Worm (Caenorhabditis elegans) whole organism, early embryonic: ENCODE data around the gene BE0003N10.6.
A peak's percentile ranks its signal among the peaks of the same experiment; 100 is the strongest.

Experiments
- B0310.2 ChIP-seq: sonication (generic microtip); optimal IDR thresholded peaks from 2 replicates; lab custom pipeline; 2016; ENCODE audit warnings: mild to moderate bottlenecking, missing genetic modification characterization, missing compliant biosample characterization
- F13C5.2 ChIP-seq: sonication (generic microtip); optimal IDR thresholded peaks from 2 replicates; lab custom pipeline; 2017; ENCODE audit warnings: mild to moderate bottlenecking, missing genetic modification characterization, inconsistent platforms, missing compliant biosample characterization
- aly-1 ChIP-seq: sonication (generic microtip); optimal IDR thresholded peaks from 2 replicates; lab custom pipeline; 2016; ENCODE audit warnings: missing genetic modification characterization, missing compliant biosample characterization
- ama-1 ChIP-seq: fragments of 150-350 bp; optimal IDR thresholded peaks from 2 replicates; lab custom pipeline; 2014
- ceh-13 ChIP-seq: fragments of 200-800 bp; sonication (Bioruptor generic); optimal IDR thresholded peaks from 2 replicates; lab custom pipeline; 2018; ENCODE audit warnings: mild to moderate bottlenecking, missing genetic modification characterization, missing compliant biosample characterization
- ceh-36 ChIP-seq: sonication (generic microtip); optimal IDR thresholded peaks from 2 replicates; lab custom pipeline; 2016; ENCODE audit warnings: missing genetic modification characterization, inconsistent platforms, missing compliant biosample characterization
- ets-7 ChIP-seq: sonication (generic microtip); optimal IDR thresholded peaks from 2 replicates; lab custom pipeline; 2016; ENCODE audit warnings: missing genotype, missing genetic modification characterization, missing compliant biosample characterization
- flt-1 ChIP-seq: fragments of 200-800 bp; sonication (Bioruptor generic); IDR thresholded peaks from 2 replicates; pipeline ENCODE4 v1.3.6; 2022; ENCODE audit warnings: missing genetic modification characterization, missing compliant biosample characterization
- hmbx-1 ChIP-seq: sonication (generic microtip); optimal IDR thresholded peaks from 2 replicates; lab custom pipeline; 2016; ENCODE audit warnings: mild to moderate bottlenecking, missing genetic modification characterization, missing compliant biosample characterization
- hmg-4 ChIP-seq: fragments of 200-800 bp; sonication (Bioruptor generic); optimal IDR thresholded peaks from 2 replicates; lab custom pipeline; 2018; ENCODE audit warnings: mild to moderate bottlenecking, missing genetic modification characterization, missing compliant biosample characterization
- hnd-1 ChIP-seq: sonication (generic microtip); optimal IDR thresholded peaks from 2 replicates; lab custom pipeline; 2016; ENCODE audit warnings: missing genetic modification characterization, missing compliant biosample characterization
- pes-1 ChIP-seq: fragments of 200-800 bp; sonication (Bioruptor generic); IDR thresholded peaks from 2 replicates; pipeline ENCODE4 v1.3.6; 2022; ENCODE audit warnings: missing genetic modification reagents, missing genetic modification characterization, missing compliant biosample characterization
- scrt-1 ChIP-seq: fragments of 200-800 bp; sonication (Bioruptor generic); IDR thresholded peaks from 2 replicates; pipeline ENCODE4 v1.3.6; 2022; ENCODE audit warnings: missing genetic modification characterization, missing compliant biosample characterization
- sea-1 ChIP-seq: fragments of 200-800 bp; sonication (Bioruptor generic); conservative IDR thresholded peaks from 2 replicates; pipeline ENCODE4 v1.3.6; 2022; ENCODE audit warnings: missing genetic modification characterization, missing compliant biosample characterization
- tbx-11 ChIP-seq: fragments of 200-800 bp; sonication (Bioruptor generic); IDR thresholded peaks from 2 replicates; pipeline ENCODE4 v1.3.6; 2022; ENCODE audit warnings: missing genetic modification characterization, missing compliant biosample characterization
- tbx-37 ChIP-seq: fragments of 200-800 bp; sonication (Bioruptor generic); conservative IDR thresholded peaks from 2 replicates; pipeline ENCODE4 v1.3.6; 2022; ENCODE audit warnings: missing genetic modification reagents, missing genetic modification characterization, missing compliant biosample characterization
- tra-4 ChIP-seq: sonication (generic microtip); optimal IDR thresholded peaks from 2 replicates; lab custom pipeline; 2017; ENCODE audit warnings: missing genetic modification characterization, missing compliant biosample characterization

Gene BE0003N10.6

ce11 chrIII:1040059-1040458 lies 19.8 kb downstream of the BE0003N10.6 start:
- TF ChIP-seq hmg-4 (GFP tag; lab: Kevin White, UChicago) = no peak
- no peak for TF ChIP-seq hmbx-1 (tag; lab: Kevin White, UChicago)
- no peak for TF ChIP-seq tbx-11 (GFP tag; lab: Robert Waterston, UW)
- TF ChIP-seq aly-1 (tag; lab: Kevin White, UChicago) = no peak
- no peak for TF ChIP-seq ets-7 (tag; lab: Kevin White, UChicago)
- TF ChIP-seq ceh-13 = no peak
- TF ChIP-seq tra-4 (tag; lab: Kevin White, UChicago) = no peak
- no peak for TF ChIP-seq ama-1 (lab: Kevin White, UChicago)
- TF ChIP-seq ceh-36 (tag; lab: Kevin White, UChicago) = no peak
- TF ChIP-seq pes-1 (GFP tag; lab: Robert Waterston, UW) = no peak
- no peak for TF ChIP-seq tbx-37 (GFP tag; lab: Robert Waterston, UW)
- TF ChIP-seq flt-1 (GFP tag; lab: Robert Waterston, UW) = no peak
- no peak for TF ChIP-seq scrt-1
- no peak for TF ChIP-seq F13C5.2 (tag; lab: Kevin White, UChicago)
- no peak for TF ChIP-seq B0310.2 (tag; lab: Kevin White, UChicago)
- no peak for TF ChIP-seq hnd-1 (tag; lab: Kevin White, UChicago)
- no peak for TF ChIP-seq sea-1 (GFP tag; lab: Robert Waterston, UW)

- TF ChIP-seq F13C5.2 (tag; lab: Kevin White, UChicago) (peak; percentile 22), pes-1 (GFP tag; lab: Robert Waterston, UW) (no peak), ets-7 (tag; lab: Kevin White, UChicago) (no peak), B0310.2 (tag; lab: Kevin White, UChicago) (no peak)
Observed at ce11 chrIII:1037173-1037572, 22.7 kb downstream of the BE0003N10.6 start, which contains the start of the genes chin-1 and BE0003N10.1. Gene chin-1 (minus strand): TSS chrIII:1037212. Gene BE0003N10.1 (plus strand): TSS chrIII:1037492.

- TF ChIP-seq ceh-36 (tag; lab: Kevin White, UChicago) (no peak), flt-1 (GFP tag; lab: Robert Waterston, UW) (no peak), scrt-1 (no peak), aly-1 (tag; lab: Kevin White, UChicago) (no peak), ceh-13 (no peak), tbx-11 (GFP tag; lab: Robert Waterston, UW) (no peak)
Observed at ce11 chrIII:1034853-1035252, 25.0 kb downstream of the BE0003N10.6 start.

DNA sequence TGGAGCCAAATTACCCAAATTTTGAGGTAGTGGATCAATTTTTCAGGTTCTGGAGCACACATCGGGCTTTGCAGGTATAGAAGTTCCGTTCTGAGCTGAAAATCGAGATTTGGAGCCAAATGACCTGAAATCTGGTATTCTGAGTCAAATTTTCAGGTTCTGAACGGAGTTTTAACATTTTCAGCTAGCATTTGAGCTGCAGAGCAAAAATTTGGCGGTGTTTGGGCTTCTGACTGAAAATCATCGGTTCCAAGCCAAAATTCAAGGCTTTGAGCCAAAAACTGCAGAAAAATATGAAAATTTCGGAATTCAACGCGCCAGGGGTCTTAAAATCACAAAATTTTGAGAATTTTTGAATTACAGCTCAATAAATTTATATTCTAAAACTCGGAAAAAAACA lies 28.9 kb downstream of the BE0003N10.6 start, which contains the start of the genes clc-26 and E_BE45912.2:
Gene clc-26 (minus strand): TSS at position 101 of the 400 bp plus-strand sequence.
Gene E_BE45912.2 (minus strand): TSS at position 139 of the 400 bp plus-strand sequence.
- no peak for TF ChIP-seq hnd-1 (tag; lab: Kevin White, UChicago)
- no peak for TF ChIP-seq tbx-37 (GFP tag; lab: Robert Waterston, UW)
- TF ChIP-seq F13C5.2 (tag; lab: Kevin White, UChicago) = no peak
- TF ChIP-seq tbx-11 (GFP tag; lab: Robert Waterston, UW) = no peak
- no peak for TF ChIP-seq flt-1 (GFP tag; lab: Robert Waterston, UW)
- no peak for TF ChIP-seq hmbx-1 (tag; lab: Kevin White, UChicago)
- no peak for TF ChIP-seq ceh-36 (tag; lab: Kevin White, UChicago)
- TF ChIP-seq aly-1 (tag; lab: Kevin White, UChicago) = no peak
- TF ChIP-seq ama-1 (lab: Kevin White, UChicago) = no peak
- no peak for TF ChIP-seq scrt-1
- no peak for TF ChIP-seq ceh-13
- no peak for TF ChIP-seq B0310.2 (tag; lab: Kevin White, UChicago)
- no peak for TF ChIP-seq sea-1 (GFP tag; lab: Robert Waterston, UW)
- TF ChIP-seq hmg-4 (GFP tag; lab: Kevin White, UChicago) = no peak
- no peak for TF ChIP-seq pes-1 (GFP tag; lab: Robert Waterston, UW)
- no peak for TF ChIP-seq tra-4 (tag; lab: Kevin White, UChicago)
- no peak for TF ChIP-seq ets-7 (tag; lab: Kevin White, UChicago)

- TF ChIP-seq scrt-1 = no peak
- TF ChIP-seq pes-1 (GFP tag; lab: Robert Waterston, UW) = no peak
- no peak for TF ChIP-seq hnd-1 (tag; lab: Kevin White, UChicago)
- no peak for TF ChIP-seq tbx-37 (GFP tag; lab: Robert Waterston, UW)
- no peak for TF ChIP-seq tra-4 (tag; lab: Kevin White, UChicago)
- TF ChIP-seq ets-7 (tag; lab: Kevin White, UChicago) = no peak
- TF ChIP-seq F13C5.2 (tag; lab: Kevin White, UChicago) = no peak
- TF ChIP-seq aly-1 (tag; lab: Kevin White, UChicago) = no peak
- TF ChIP-seq ceh-36 (tag; lab: Kevin White, UChicago) = no peak
- TF ChIP-seq tbx-11 (GFP tag; lab: Robert Waterston, UW) = no peak
- TF ChIP-seq B0310.2 (tag; lab: Kevin White, UChicago) = no peak
- no peak for TF ChIP-seq hmg-4 (GFP tag; lab: Kevin White, UChicago)
- no peak for TF ChIP-seq ceh-13
- TF ChIP-seq ama-1 (lab: Kevin White, UChicago) = no peak
- no peak for TF ChIP-seq hmbx-1 (tag; lab: Kevin White, UChicago)
- TF ChIP-seq sea-1 (GFP tag; lab: Robert Waterston, UW) = no peak
- TF ChIP-seq flt-1 (GFP tag; lab: Robert Waterston, UW) = no peak
Observed at ce11 chrIII:1028233-1028632, 31.6 kb downstream of the BE0003N10.6 start.

- TF ChIP-seq F13C5.2 (tag; lab: Kevin White, UChicago) = no peak
- TF ChIP-seq ceh-13 = no peak
- TF ChIP-seq hmbx-1 (tag; lab: Kevin White, UChicago) = no peak
- no peak for TF ChIP-seq ama-1 (lab: Kevin White, UChicago)
- TF ChIP-seq hmg-4 (GFP tag; lab: Kevin White, UChicago) = no peak
- TF ChIP-seq hnd-1 (tag; lab: Kevin White, UChicago) = no peak
- TF ChIP-seq B0310.2 (tag; lab: Kevin White, UChicago) = no peak
- no peak for TF ChIP-seq flt-1 (GFP tag; lab: Robert Waterston, UW)
- no peak for TF ChIP-seq ets-7 (tag; lab: Kevin White, UChicago)
- no peak for TF ChIP-seq aly-1 (tag; lab: Kevin White, UChicago)
- no peak for TF ChIP-seq scrt-1
- TF ChIP-seq tbx-37 (GFP tag; lab: Robert Waterston, UW) = no peak
- TF ChIP-seq ceh-36 (tag; lab: Kevin White, UChicago) = no peak
- no peak for TF ChIP-seq pes-1 (GFP tag; lab: Robert Waterston, UW)
- no peak for TF ChIP-seq tbx-11 (GFP tag; lab: Robert Waterston, UW)
- TF ChIP-seq tra-4 (tag; lab: Kevin White, UChicago) = no peak
- TF ChIP-seq sea-1 (GFP tag; lab: Robert Waterston, UW) = no peak
Observed at ce11 chrIII:1026261-1026660, 33.6 kb downstream of the BE0003N10.6 start, which contains the start of gene clc-25. Gene clc-25 (minus strand): TSS chrIII:1026361.
